Worm (Caenorhabditis elegans) whole organism, young adult: ENCODE data around the gene odr-10.

Experiments
- B0035.1 ChIP-seq: sonication (generic microtip); optimal IDR thresholded peaks from 2 replicates; lab custom pipeline; 2016; ENCODE audit warnings: missing genetic modification characterization, mild to moderate bottlenecking, missing compliant biosample characterization, missing genotype, missing genetic modification reagents
- B0261.1 ChIP-seq: sonication (generic microtip); optimal IDR thresholded peaks from 2 replicates; lab custom pipeline; 2016; ENCODE audit warnings: mild to moderate bottlenecking, missing genetic modification characterization, moderate library complexity, missing compliant biosample characterization
- C17E4.6 ChIP-seq: fragments of 200-800 bp; sonication (Bioruptor generic); IDR thresholded peaks from 2 replicates; pipeline ENCODE4 v1.3.6; 2022; ENCODE audit warnings: missing genetic modification reagents, missing genetic modification characterization, missing compliant biosample characterization
- D2030.7 ChIP-seq: fragments of 200-800 bp; sonication (Bioruptor generic); IDR thresholded peaks from 2 replicates; pipeline ENCODE4 v1.3.6; 2022; ENCODE audit warnings: missing genetic modification reagents, missing genetic modification characterization, missing compliant biosample characterization
- F10E7.11 ChIP-seq: sonication (generic microtip); optimal IDR thresholded peaks from 2 replicates; lab custom pipeline; 2017; ENCODE audit warnings: mild to moderate bottlenecking, missing genetic modification characterization, moderate library complexity, missing compliant biosample characterization
- F23B12.7 ChIP-seq: sonication (generic microtip); optimal IDR thresholded peaks from 2 replicates; lab custom pipeline; 2017; ENCODE audit warnings: missing genetic modification characterization, mild to moderate bottlenecking, missing compliant biosample characterization, antibody characterized with exemption, moderate library complexity; ENCODE audit not compliant: insufficient read depth
- F33H1.4 ChIP-seq: fragments of 200-800 bp; sonication (Bioruptor generic); IDR thresholded peaks from 2 replicates; pipeline ENCODE4 v1.3.6; 2022; ENCODE audit warnings: missing genetic modification reagents, missing genetic modification characterization, missing compliant biosample characterization
- F57C9.4 ChIP-seq: sonication (generic microtip); optimal IDR thresholded peaks from 2 replicates; lab custom pipeline; 2017; ENCODE audit warnings: mild to moderate bottlenecking, missing genetic modification characterization, missing compliant biosample characterization
- K12H6.12 ChIP-seq: fragments of 200-800 bp; sonication (Bioruptor generic); optimal IDR thresholded peaks from 2 replicates; lab custom pipeline; 2018; ENCODE audit warnings: mild to moderate bottlenecking, missing genetic modification characterization, missing compliant biosample characterization
- T26A5.8 ChIP-seq: sonication (generic microtip); optimal IDR thresholded peaks from 2 replicates; lab custom pipeline; 2016; ENCODE audit warnings: missing genetic modification characterization, missing compliant biosample characterization
- Y53F4B.3 ChIP-seq: fragments of 200-800 bp; sonication (Bioruptor generic); IDR thresholded peaks from 2 replicates; pipeline ENCODE4 v1.3.6; 2022; ENCODE audit warnings: missing genetic modification reagents, missing genetic modification characterization, missing compliant biosample characterization
- Y95B8A.8 ChIP-seq: fragments of 200-800 bp; sonication (Bioruptor generic); IDR thresholded peaks from 2 replicates; pipeline ENCODE4 v1.3.6; 2022; ENCODE audit warnings: missing genetic modification reagents, missing genetic modification characterization, missing compliant biosample characterization
- ZK185.1 ChIP-seq: sonication (generic microtip); optimal IDR thresholded peaks from 2 replicates; lab custom pipeline; 2016; ENCODE audit warnings: mild to moderate bottlenecking, missing genetic modification characterization, missing compliant biosample characterization; ENCODE audit not compliant: poor library complexity, severe bottlenecking
- aptf-3 ChIP-seq: fragments of 200-800 bp; sonication (Bioruptor generic); IDR thresholded peaks from 2 replicates; pipeline ENCODE4 v1.3.6; 2022; ENCODE audit warnings: missing genetic modification characterization, missing compliant biosample characterization
- attf-5 ChIP-seq: fragments of 200-800 bp; sonication (Bioruptor generic); optimal IDR thresholded peaks from 2 replicates; lab custom pipeline; 2018; ENCODE audit warnings: mild to moderate bottlenecking, missing genetic modification characterization, missing compliant biosample characterization
- cebp-2 ChIP-seq: fragments of 200-800 bp; sonication (Bioruptor generic); IDR thresholded peaks from 2 replicates; pipeline ENCODE4 v1.3.6; 2022; ENCODE audit warnings: missing genetic modification characterization, missing compliant biosample characterization
- ceh-40 ChIP-seq: fragments of 200-800 bp; sonication (Bioruptor generic); IDR thresholded peaks from 2 replicates; pipeline ENCODE4 v1.3.6; 2022; ENCODE audit warnings: missing genetic modification characterization, missing compliant biosample characterization
- ceh-58 ChIP-seq: fragments of 200-800 bp; sonication (Bioruptor generic); IDR thresholded peaks from 2 replicates; pipeline ENCODE4 v1.3.6; 2022; ENCODE audit warnings: missing genetic modification characterization, missing compliant biosample characterization
- chd-7 ChIP-seq: sonication (generic microtip); optimal IDR thresholded peaks from 2 replicates; lab custom pipeline; 2016; ENCODE audit warnings: mild to moderate bottlenecking, missing genetic modification characterization, moderate library complexity, missing compliant biosample characterization
- dpff-1 ChIP-seq: sonication (generic microtip); optimal IDR thresholded peaks from 2 replicates; lab custom pipeline; 2017; ENCODE audit warnings: mild to moderate bottlenecking, missing genetic modification characterization, missing compliant biosample characterization
- egl-18 ChIP-seq: fragments of 200-800 bp; sonication (Bioruptor generic); IDR thresholded peaks from 2 replicates; pipeline ENCODE4 v1.3.6; 2022; ENCODE audit warnings: missing genetic modification reagents, missing genetic modification characterization, missing compliant biosample characterization
- egl-44 ChIP-seq: fragments of 200-800 bp; sonication (Bioruptor generic); IDR thresholded peaks from 2 replicates; pipeline ENCODE4 v1.3.6; 2022; ENCODE audit warnings: missing genetic modification reagents, missing genetic modification characterization, missing compliant biosample characterization
- ekl-4 ChIP-seq: fragments of 200-800 bp; sonication (Bioruptor generic); IDR thresholded peaks from 2 replicates; pipeline ENCODE4 v1.3.6; 2022; ENCODE audit warnings: missing genetic modification reagents, missing genetic modification characterization, missing compliant biosample characterization
- ets-4 ChIP-seq: fragments of 200-800 bp; sonication (Bioruptor generic); optimal IDR thresholded peaks from 2 replicates; lab custom pipeline; 2018; ENCODE audit warnings: mild to moderate bottlenecking, missing genetic modification characterization, missing compliant biosample characterization
- gei-17 ChIP-seq: fragments of 200-800 bp; sonication (Bioruptor generic); optimal IDR thresholded peaks from 2 replicates; lab custom pipeline; 2018; ENCODE audit warnings: mild to moderate bottlenecking, missing genetic modification characterization, missing compliant biosample characterization
- hlh-26 ChIP-seq: fragments of 200-800 bp; sonication (Bioruptor generic); conservative IDR thresholded peaks from 2 replicates; pipeline ENCODE4 v1.3.6; 2022; ENCODE audit warnings: missing genetic modification reagents, missing genetic modification characterization, missing compliant biosample characterization
- hmg-20 ChIP-seq: fragments of 200-800 bp; sonication (Bioruptor generic); IDR thresholded peaks from 2 replicates; pipeline ENCODE4 v1.3.6; 2022; ENCODE audit warnings: missing genetic modification reagents, missing genetic modification characterization, missing compliant biosample characterization
- hrde-1 ChIP-seq: sonication (generic microtip); optimal IDR thresholded peaks from 2 replicates; lab custom pipeline; 2016; ENCODE audit warnings: missing genetic modification characterization, mild to moderate bottlenecking, missing compliant biosample characterization, moderate library complexity, missing genotype, missing genetic modification reagents, borderline replicate concordance
- let-526 ChIP-seq: fragments of 200-800 bp; sonication (Bioruptor generic); IDR thresholded peaks from 2 replicates; pipeline ENCODE4 v1.3.6; 2022; ENCODE audit warnings: missing genetic modification reagents, missing genetic modification characterization, missing compliant biosample characterization
- let-607 ChIP-seq, 2 experiments: fragments of 200-800 bp in 1 of 2; sonication (Bioruptor generic) in 1 of 2; sonication (generic microtip) in 1 of 2; optimal IDR thresholded peaks; 2 replicates each; lab custom pipeline; 2016 to 2018; ENCODE audit warnings: mild to moderate bottlenecking in 2 of 2, missing compliant biosample characterization in 2 of 2, missing genetic modification characterization in 2 of 2, moderate library complexity in 2 of 2, missing genotype in 1 of 2
- lin-35 ChIP-seq, 3 experiments: fragments of 150-350 bp in 2 of 3; sonication (generic microtip) in 1 of 3; optimal IDR thresholded peaks; 2 replicates each; lab custom pipeline; 2014 to 2018; ENCODE audit warnings: missing biosample characterization in 3 of 3, missing genetic modification characterization in 3 of 3, missing genetic modification reagents in 3 of 3
- lir-1 ChIP-seq: fragments of 200-800 bp; sonication (Bioruptor generic); conservative IDR thresholded peaks from 2 replicates; pipeline ENCODE4 v1.3.6; 2022; ENCODE audit warnings: missing genetic modification reagents, missing genetic modification characterization, missing compliant biosample characterization
- lsl-1 ChIP-seq: fragments of 200-800 bp; sonication (Bioruptor generic); optimal IDR thresholded peaks from 2 replicates; lab custom pipeline; 2018; ENCODE audit warnings: mild to moderate bottlenecking, missing genetic modification characterization, moderate library complexity, missing compliant biosample characterization
- madf-3 ChIP-seq: fragments of 200-800 bp; sonication (Bioruptor generic); IDR thresholded peaks from 2 replicates; pipeline ENCODE4 v1.3.6; 2022; ENCODE audit warnings: missing genetic modification reagents, missing genetic modification characterization, missing compliant biosample characterization
- nfya-1 ChIP-seq: sonication (generic microtip); optimal IDR thresholded peaks from 2 replicates; lab custom pipeline; 2017; ENCODE audit warnings: antibody characterized with exemption, missing compliant biosample characterization, missing genetic modification characterization, borderline replicate concordance; ENCODE audit not compliant: insufficient read depth
- nfyb-1 ChIP-seq: fragments of 200-800 bp; sonication (Bioruptor generic); IDR thresholded peaks from 2 replicates; pipeline ENCODE4 v1.3.6; 2022; ENCODE audit warnings: missing genetic modification reagents, missing genetic modification characterization, missing compliant biosample characterization
- repo-1 ChIP-seq: sonication (generic microtip); optimal IDR thresholded peaks from 2 replicates; lab custom pipeline; 2017; ENCODE audit warnings: mild to moderate bottlenecking, missing genetic modification characterization, missing compliant biosample characterization
- rpc-1 ChIP-seq, 2 experiments: fragments of 150-350 bp in 1 of 2; sonication (generic microtip) in 1 of 2; optimal IDR thresholded peaks; 2 replicates each; lab custom pipeline; 2014 to 2018; ENCODE audit warnings: missing biosample characterization in 1 of 2, missing genetic modification characterization in 1 of 2, missing genetic modification reagents in 1 of 2, missing genotype in 1 of 2
- sdz-38 ChIP-seq: sonication (generic microtip); optimal IDR thresholded peaks from 2 replicates; lab custom pipeline; 2016; ENCODE audit warnings: missing genotype, missing genetic modification characterization, missing compliant biosample characterization
- sea-2 ChIP-seq: fragments of 200-800 bp; sonication (Bioruptor generic); IDR thresholded peaks from 2 replicates; pipeline ENCODE4 v1.3.6; 2022; ENCODE audit warnings: missing genetic modification characterization, missing compliant biosample characterization
- snpc-4 ChIP-seq, 5 experiments: fragments of 150-350 bp in 1 of 5; sonication (generic microtip) in 4 of 5; optimal IDR thresholded peaks; 2 replicates each; lab custom pipeline; 2014 to 2018; ENCODE audit warnings: missing genetic modification characterization in 5 of 5, missing biosample characterization in 3 of 5, antibody characterized with exemption in 2 of 5, mild to moderate bottlenecking in 2 of 5, missing compliant biosample characterization in 2 of 5, missing genotype in 2 of 5, moderate library complexity in 2 of 5, missing genetic modification reagents in 1 of 5
- sptf-2 ChIP-seq: fragments of 200-800 bp; sonication (Bioruptor generic); optimal IDR thresholded peaks from 2 replicates; lab custom pipeline; 2018; ENCODE audit warnings: mild to moderate bottlenecking, missing genetic modification characterization, missing compliant biosample characterization
- tbp1 ChIP-seq: fragments of 200-800 bp; sonication (Bioruptor generic); optimal IDR thresholded peaks from 2 replicates; lab custom pipeline; 2018; ENCODE audit warnings: mild to moderate bottlenecking, missing genetic modification characterization, missing compliant biosample characterization
- zim-3 ChIP-seq: sonication (generic microtip); optimal IDR thresholded peaks from 2 replicates; lab custom pipeline; 2017; ENCODE audit warnings: mild to moderate bottlenecking, missing genetic modification characterization, moderate library complexity, missing compliant biosample characterization
- ztf-22 ChIP-seq: fragments of 200-800 bp; sonication (Bioruptor generic); optimal IDR thresholded peaks from 2 replicates; lab custom pipeline; 2018; ENCODE audit warnings: mild to moderate bottlenecking, missing genetic modification characterization, moderate library complexity, missing compliant biosample characterization
- ztf-25 ChIP-seq: fragments of 200-800 bp; sonication (Bioruptor generic); IDR thresholded peaks from 2 replicates; pipeline ENCODE4 v1.3.6; 2022; ENCODE audit warnings: missing genetic modification reagents, missing genetic modification characterization, missing compliant biosample characterization
- ztf-3 ChIP-seq: fragments of 200-800 bp; sonication (Bioruptor generic); optimal IDR thresholded peaks from 2 replicates; lab custom pipeline; 2018; ENCODE audit warnings: mild to moderate bottlenecking, missing genetic modification characterization, missing compliant biosample characterization

Gene odr-10

DNA sequence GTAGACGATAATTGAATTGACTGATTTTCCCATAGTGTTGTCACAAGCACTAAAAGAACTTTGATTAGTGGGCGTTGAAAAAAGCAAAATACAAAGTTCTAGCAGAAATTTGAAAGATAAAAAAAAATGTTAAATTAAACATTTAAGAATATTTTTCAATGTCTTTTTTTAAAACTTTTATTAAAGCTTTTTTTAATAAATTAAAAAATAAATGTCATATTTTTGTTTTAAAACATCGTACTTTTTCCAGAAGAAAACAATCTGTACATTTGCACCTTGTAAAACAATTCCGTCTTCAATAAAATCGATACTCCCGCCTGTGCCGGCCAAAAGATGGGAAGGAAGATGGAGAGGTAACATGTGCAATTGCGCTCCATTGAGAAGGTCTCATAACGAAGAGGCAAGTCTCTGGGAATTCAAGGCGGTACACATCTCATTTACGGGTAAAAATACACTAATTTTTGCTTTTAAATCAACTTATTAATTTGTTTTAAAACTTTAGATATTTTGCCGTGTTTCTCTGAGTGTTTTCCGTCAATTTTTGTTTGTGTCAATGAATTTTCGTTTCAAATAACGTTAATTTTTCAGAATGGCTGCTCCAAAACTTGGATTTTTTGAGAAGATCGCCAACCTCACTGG, 24.9 kb downstream of the odr-10 start, which contains the start of the genes glr-6 and asg-2:
glr-6 (minus strand) TSS at position 51 of the 639 bp plus-strand sequence.
asg-2 (plus strand) TSS at position 589 of the 639 bp plus-strand sequence.
- TF ChIP-seq ekl-4 (GFP tag; lab: Robert Waterston, UW) (no peak), sptf-2 (GFP tag; lab: Kevin White, UChicago) (no peak), ztf-3 (no peak), F57C9.4 (tag; lab: Kevin White, UChicago) (no peak), egl-18 (GFP tag; lab: Robert Waterston, UW) (no peak), madf-3 (GFP tag; lab: Robert Waterston, UW) (no peak), hlh-26 (GFP tag; lab: Robert Waterston, UW) (no peak), B0261.1 (tag; lab: Kevin White, UChicago) (no peak), ets-4 (GFP tag; lab: Kevin White, UChicago) (no peak), hrde-1 (tag; lab: Kevin White, UChicago) (no peak), ZK185.1 (tag; lab: Kevin White, UChicago) (peak; percentile 66), rpc-1 (optimal IDR thresholded peaks at IDR 0.05; lab: Kevin White, UChicago) (no peak), rpc-1 (tag; optimal IDR thresholded peaks at IDR 0.05; lab: Kevin White, UChicago) (no peak), lsl-1 (GFP tag; lab: Kevin White, UChicago) (no peak), attf-5 (GFP tag; lab: Kevin White, UChicago) (peak; percentile 75), aptf-3 (GFP tag; lab: Robert Waterston, UW) (no peak), let-526 (GFP tag; lab: Robert Waterston, UW) (no peak), Y95B8A.8 (GFP tag; lab: Robert Waterston, UW) (no peak), T26A5.8 (tag; lab: Kevin White, UChicago) (no peak), ceh-40 (no peak), nfyb-1 (GFP tag; lab: Robert Waterston, UW) (no peak), gei-17 (GFP tag; lab: Kevin White, UChicago) (no peak), F10E7.11 (no peak), let-607 (tag; optimal IDR thresholded peaks at IDR 0.05; lab: Kevin White, UChicago) (no peak), tbp1 (GFP tag; lab: Kevin White, UChicago) (no peak), F33H1.4 (GFP tag; lab: Robert Waterston, UW) (peak; percentile 79), lin-35 (GFP tag; optimal IDR thresholded peaks at IDR 0.05; lab: Kevin White, UChicago) (peak in 1 of 3 experiments; percentile 44), ceh-58 (GFP tag; lab: Robert Waterston, UW) (no peak), sdz-38 (tag; lab: Kevin White, UChicago) (no peak), Y53F4B.3 (GFP tag; lab: Robert Waterston, UW) (no peak), ztf-25 (no peak), C17E4.6 (GFP tag; lab: Robert Waterston, UW) (no peak), sea-2 (no peak), repo-1 (no peak), K12H6.12 (peak; percentile 60), egl-44 (GFP tag; lab: Robert Waterston, UW) (0 out of 2 replicates have a peak, but pooled peaks have one; percentile 22), D2030.7 (GFP tag; lab: Robert Waterston, UW) (no peak), ztf-22 (GFP tag; lab: Kevin White, UChicago) (no peak), dpff-1 (tag; lab: Kevin White, UChicago) (no peak), lir-1 (GFP tag; lab: Robert Waterston, UW) (no peak), chd-7 (no peak), snpc-4 (GFP tag; optimal IDR thresholded peaks at IDR 0.05; lab: Kevin White, UChicago) (no peak), snpc-4 (tag; optimal IDR thresholded peaks at IDR 0.05; lab: Kevin White, UChicago) (peak in 1 of 4 experiments; percentile 8), cebp-2 (GFP tag; lab: Robert Waterston, UW) (no peak), zim-3 (tag; lab: Kevin White, UChicago) (no peak), B0035.1 (tag; lab: Kevin White, UChicago) (no peak), nfya-1 (tag; lab: Kevin White, UChicago) (no peak), F23B12.7 (tag; lab: Kevin White, UChicago) (peak; percentile 50), hmg-20 (GFP tag; lab: Robert Waterston, UW) (no peak)
